Worm (Caenorhabditis elegans) whole organism, young adult: ENCODE measurements around the gene T27E7.1.
"Not testable (repeated sequence)": the region's sequence is repeated elsewhere in the genome, so short reads cannot be mapped to it uniquely, and the experiment has no call there.

ENCODE experiments used
- B0035.1 ChIP-seq: sonication (generic microtip); optimal IDR thresholded peaks from 2 replicates; lab custom pipeline; 2016; ENCODE audit warnings: missing genetic modification characterization, mild to moderate bottlenecking, missing compliant biosample characterization, missing genotype, missing genetic modification reagents
- K12H6.12 ChIP-seq: fragments of 200-800 bp; sonication (Bioruptor generic); optimal IDR thresholded peaks from 2 replicates; lab custom pipeline; 2018; ENCODE audit warnings: mild to moderate bottlenecking, missing genetic modification characterization, missing compliant biosample characterization
- die-1 ChIP-seq: sonication (generic microtip); optimal IDR thresholded peaks from 2 replicates; lab custom pipeline; 2016; ENCODE audit warnings: missing genotype, mild to moderate bottlenecking, missing genetic modification characterization, missing compliant biosample characterization
- him-1 ChIP-seq: sonication (generic microtip); optimal IDR thresholded peaks from 2 replicates; lab custom pipeline; 2016; ENCODE audit warnings: missing genotype, missing genetic modification reagents, missing genetic modification characterization, missing compliant biosample characterization
- lag-1 ChIP-seq: fragments of 200-800 bp; sonication (Bioruptor generic); IDR thresholded peaks from 2 replicates; pipeline ENCODE4 v1.3.6; 2022; ENCODE audit warnings: missing genetic modification reagents, missing genetic modification characterization, missing compliant biosample characterization
- let-607 ChIP-seq, 2 experiments: fragments of 200-800 bp in 1 of 2; sonication (Bioruptor generic) in 1 of 2; sonication (generic microtip) in 1 of 2; optimal IDR thresholded peaks; 2 replicates each; lab custom pipeline; 2016 to 2018; ENCODE audit warnings: mild to moderate bottlenecking in 2 of 2, missing compliant biosample characterization in 2 of 2, missing genetic modification characterization in 2 of 2, moderate library complexity in 2 of 2, missing genotype in 1 of 2
- lir-1 ChIP-seq: fragments of 200-800 bp; sonication (Bioruptor generic); conservative IDR thresholded peaks from 2 replicates; pipeline ENCODE4 v1.3.6; 2022; ENCODE audit warnings: missing genetic modification reagents, missing genetic modification characterization, missing compliant biosample characterization
- pha-4 ChIP-seq: fragments of 150-350 bp; sonication (generic microtip); optimal IDR thresholded peaks from 2 replicates; lab custom pipeline; 2014; ENCODE audit warnings: missing biosample characterization, missing genetic modification reagents, missing genetic modification characterization
- unc-62 ChIP-seq: fragments of 150-350 bp; optimal IDR thresholded peaks from 2 replicates; lab custom pipeline; 2014; ENCODE audit warnings: missing biosample characterization, missing genetic modification reagents, missing genetic modification characterization
- ztf-6 ChIP-seq: fragments of 200-800 bp; sonication (Bioruptor generic); IDR thresholded peaks from 2 replicates; pipeline ENCODE4 v1.3.6; 2022; ENCODE audit warnings: missing genetic modification reagents, missing genetic modification characterization, missing compliant biosample characterization

ce11 chrIV:14478583-14478982 lies 41.0 kb upstream of the T27E7.1 start:
- not testable (repeated sequence) for TF ChIP-seq B0035.1 (tag; lab: Kevin White, UChicago); let-607 (tag; optimal IDR thresholded peaks at IDR 0.05; lab: Kevin White, UChicago); pha-4 (tag; lab: Kevin White, UChicago); lag-1 (GFP tag; lab: Robert Waterston, UW); lir-1 (GFP tag; lab: Robert Waterston, UW); die-1 (tag; lab: Kevin White, UChicago); ztf-6; him-1 (tag; lab: Kevin White, UChicago); K12H6.12 (tag; lab: Kevin White, UChicago); unc-62 (GFP tag; lab: Kevin White, UChicago)
